Fruit fly (Drosophila melanogaster): ENCODE measurements around the gene Ibf1.

Gene Ibf1

dm6 chr3R:9254798-9255197 is 4.0 kb upstream of the Ibf1 start, which contains the start of gene CG16734 (continued):
- TF ChIP-seq Dp (GFP tag; optimal IDR thresholded peaks at IDR 0.05) (peak; percentile 50), Bteb2 (GFP tag; optimal IDR thresholded peaks at IDR 0.05) (no peak), CG4820 (GFP tag; optimal IDR thresholded peaks at IDR 0.05) (no peak), Awh (GFP tag; IDR thresholded peaks at IDR 0.05) (no peak)

- TF ChIP-seq Hr78 (GFP tag; optimal IDR thresholded peaks at IDR 0.05) (no peak), CG4328 (GFP tag; optimal IDR thresholded peaks at IDR 0.05) (no peak), kni (GFP tag; optimal IDR thresholded peaks at IDR 0.05) (no peak), CG12104 (GFP tag; optimal IDR thresholded peaks at IDR 0.05) (no peak), br (optimal IDR thresholded peaks at IDR 0.05) (no peak), bsh (GFP tag; optimal IDR thresholded peaks at IDR 0.05) (no peak), CG6683 (GFP tag; optimal IDR thresholded peaks at IDR 0.05) (no peak), vvl (GFP tag; IDR thresholded peaks at IDR 0.05) (no peak)
Observed at dm6 chr3R:9257616-9258015, 1.1 kb upstream of the Ibf1 start, which contains the start of gene CG16736. TSS of gene CG16736 (minus strand) at chr3R:9257716.

- peak; percentile 84 for TF ChIP-seq Rfx (GFP tag; IDR thresholded peaks at IDR 0.05)
- TF ChIP-seq CG6654 (GFP tag; optimal IDR thresholded peaks at IDR 0.05) = no peak
- no peak for TF ChIP-seq CG15269 (tag; optimal IDR thresholded peaks at IDR 0.05)
- peak; percentile 72 for TF ChIP-seq Usf (GFP tag; optimal IDR thresholded peaks at IDR 0.05)
- peak; percentile 45 for TF ChIP-seq HHEX (GFP tag; optimal IDR thresholded peaks at IDR 0.05)
- TF ChIP-seq CG10147 (GFP tag; optimal IDR thresholded peaks at IDR 0.05) = no peak
- TF ChIP-seq Lim3 (GFP tag; IDR thresholded peaks at IDR 0.05) = no peak
- no peak for TF ChIP-seq CG14441 (GFP tag; IDR thresholded peaks at IDR 0.05)
- TF ChIP-seq CG12659 (GFP tag; optimal IDR thresholded peaks at IDR 0.05) = peak; percentile 85
- TF ChIP-seq lov (optimal IDR thresholded peaks at IDR 0.05) = no peak
- no peak for TF ChIP-seq lov (GFP tag; IDR thresholded peaks at IDR 0.05)
- TF ChIP-seq CG12236 (GFP tag; optimal IDR thresholded peaks at IDR 0.05) = no peak
- TF ChIP-seq Fer2 (tag; optimal IDR thresholded peaks at IDR 0.05) = peak; percentile 57
- peak; percentile 67 for TF ChIP-seq CG10543 (GFP tag; optimal IDR thresholded peaks at IDR 0.05)
- peak; percentile 84 for TF ChIP-seq CG9932 (GFP tag; IDR thresholded peaks at IDR 0.05)
- TF ChIP-seq CG12104 (GFP tag; optimal IDR thresholded peaks at IDR 0.05) = peak; percentile 36
- peak; percentile 80 for TF ChIP-seq HmgZ (tag; optimal IDR thresholded peaks at IDR 0.05)
- peak; percentile 10 for TF ChIP-seq Dad (GFP tag; optimal IDR thresholded peaks at IDR 0.05)
- peak; percentile 68 for TF ChIP-seq Doc3 (GFP tag; IDR thresholded peaks at IDR 0.05; ENCODE audit: partially characterized antibody)
- TF ChIP-seq CG12299 (tag; optimal IDR thresholded peaks at IDR 0.05) = peak; percentile 43
- no peak for TF ChIP-seq ap (GFP tag; IDR thresholded peaks at IDR 0.05)
- peak; percentile 77 for TF ChIP-seq hbn (GFP tag; IDR thresholded peaks at IDR 0.05; ENCODE audit: partially characterized antibody)
- no peak for TF ChIP-seq CG10274 (GFP tag; optimal IDR thresholded peaks at IDR 0.05)
- TF ChIP-seq HLH54F (GFP tag; optimal IDR thresholded peaks at IDR 0.05) = peak; percentile 25
- peak; percentile 68 for TF ChIP-seq CG4617 (GFP tag; optimal IDR thresholded peaks at IDR 0.05; ENCODE audit: borderline replicate concordance)
- no peak for TF ChIP-seq fu2 (GFP tag; optimal IDR thresholded peaks at IDR 0.05)
- TF ChIP-seq onecut (GFP tag; IDR thresholded peaks at IDR 0.05) = peak; percentile 51
- TF ChIP-seq sens (GFP tag) = peak; percentile 66
- TF ChIP-seq ewg (GFP tag; optimal IDR thresholded peaks at IDR 0.05) = peak; percentile 52
- peak; percentile 88 for TF ChIP-seq bbx (GFP tag; IDR thresholded peaks at IDR 0.05; ENCODE audit: partially characterized antibody)
- peak; percentile 24 for TF ChIP-seq CG9797 (GFP tag; optimal IDR thresholded peaks at IDR 0.05)
- TF ChIP-seq dmrt11E (tag; optimal IDR thresholded peaks at IDR 0.05) = peak; percentile 29
- TF ChIP-seq Ets65A (GFP tag) = peak; percentile 84
- TF ChIP-seq scrt (GFP tag; optimal IDR thresholded peaks at IDR 0.05) = peak; percentile 40
- TF ChIP-seq Ssrp (tag; optimal IDR thresholded peaks at IDR 0.05) = peak; percentile 18
- TF ChIP-seq Mad (GFP tag; optimal IDR thresholded peaks at IDR 0.05) = peak; percentile 36
Observed at dm6 chr3R:9260421-9260973, 1.7 kb downstream of the Ibf1 start, which contains the start of gene ATP6AP2. TSS of gene ATP6AP2 (plus strand) at chr3R:9260638.
